Fruit fly (Drosophila melanogaster) whole organism, adult: ENCODE measurements around the gene drm.

Experiments used
- CG11617 ChIP-seq: fragments of 200-800 bp; sonication (Bioruptor generic); optimal IDR thresholded peaks from 2 replicates; lab custom pipeline; 2017; ENCODE audit warnings: mild to moderate bottlenecking, missing biosample characterization, missing genetic modification reagents, missing genetic modification characterization
- CG12768 ChIP-seq: fragments of 200-800 bp; sonication (Bioruptor generic); optimal IDR thresholded peaks from 2 replicates; lab custom pipeline; 2017; ENCODE audit warnings: missing biosample characterization, missing genetic modification characterization, mild to moderate bottlenecking, moderate library complexity, missing genetic modification reagents
- CG14711 ChIP-seq: fragments of 200-800 bp; sonication (Bioruptor generic); optimal IDR thresholded peaks from 2 replicates; lab custom pipeline; 2018; ENCODE audit warnings: missing biosample characterization, mild to moderate bottlenecking, missing genetic modification characterization, moderate library complexity
- CG1620 ChIP-seq: fragments of 200-800 bp; sonication (Bioruptor generic); optimal IDR thresholded peaks from 2 replicates; lab custom pipeline; 2016; ENCODE audit warnings: missing biosample characterization, missing genetic modification characterization
- CG33017 ChIP-seq: fragments of 200-800 bp; sonication (Bioruptor generic); optimal IDR thresholded peaks from 2 replicates; lab custom pipeline; 2018; ENCODE audit warnings: missing biosample characterization, mild to moderate bottlenecking, missing genetic modification characterization, moderate library complexity
- CG5204 ChIP-seq: fragments of 200-800 bp; sonication (Bioruptor generic); optimal IDR thresholded peaks from 2 replicates; lab custom pipeline; 2016; ENCODE audit warnings: missing biosample characterization, missing genetic modification characterization
- CG7045 ChIP-seq: fragments of 200-800 bp; sonication (Bioruptor generic); optimal IDR thresholded peaks from 2 replicates; lab custom pipeline; 2017; ENCODE audit warnings: missing biosample characterization, mild to moderate bottlenecking, missing genetic modification characterization
- CG7101 ChIP-seq: fragments of 200-800 bp; sonication (Bioruptor generic); optimal IDR thresholded peaks from 2 replicates; lab custom pipeline; 2018; ENCODE audit warnings: missing biosample characterization, mild to moderate bottlenecking, missing genetic modification characterization, moderate library complexity
- Clk ChIP-seq: fragments of 200-800 bp; sonication (Bioruptor generic); optimal IDR thresholded peaks from 2 replicates; lab custom pipeline; 2017; ENCODE audit warnings: missing biosample characterization, missing genetic modification characterization
- Crg-1 ChIP-seq: fragments of 200-800 bp; sonication (Bioruptor generic); optimal IDR thresholded peaks from 2 replicates; lab custom pipeline; 2016; ENCODE audit warnings: missing biosample characterization, missing genetic modification characterization
- Hr96 ChIP-seq: fragments of 200-800 bp; sonication (Bioruptor generic); optimal IDR thresholded peaks from 2 replicates; lab custom pipeline; 2016; ENCODE audit warnings: missing biosample characterization, missing genetic modification characterization
- Mnt ChIP-seq: fragments of 200-800 bp; sonication (Bioruptor generic); optimal IDR thresholded peaks from 2 replicates; lab custom pipeline; 2016; ENCODE audit warnings: missing biosample characterization, mild to moderate bottlenecking, missing genetic modification characterization
- bab1 ChIP-seq: fragments of 200-800 bp; sonication (Bioruptor generic); optimal IDR thresholded peaks from 3 replicates; lab custom pipeline; 2019; ENCODE audit warnings: missing biosample characterization, mild to moderate bottlenecking, missing genetic modification characterization, moderate library complexity
- cic ChIP-seq: fragments of 200-800 bp; sonication (Bioruptor generic); optimal IDR thresholded peaks from 2 replicates; lab custom pipeline; 2017; ENCODE audit warnings: missing biosample characterization, mild to moderate bottlenecking, missing genetic modification characterization, moderate library complexity
- cnc ChIP-seq, 2 experiments: fragments of >200 bp; optimal IDR thresholded peaks; 2 replicates each; lab custom pipeline; 2017
- kay ChIP-seq: fragments of 200-800 bp; sonication (Bioruptor generic); peaks from one replicate; lab custom pipeline; 2016; ENCODE audit warnings: missing biosample characterization, missing genetic modification characterization, borderline replicate concordance
- ovo ChIP-seq: fragments of 200-800 bp; sonication (Bioruptor generic); optimal IDR thresholded peaks from 2 replicates; lab custom pipeline; 2016; ENCODE audit warnings: missing biosample characterization, missing genetic modification characterization
- pad ChIP-seq: fragments of 200-800 bp; sonication (Bioruptor generic); optimal IDR thresholded peaks from 3 replicates; lab custom pipeline; 2017; ENCODE audit warnings: missing biosample characterization, missing genetic modification characterization, mild to moderate bottlenecking, moderate library complexity, missing genetic modification reagents
- tj ChIP-seq: fragments of 200-800 bp; sonication (Bioruptor generic); optimal IDR thresholded peaks from 3 replicates; lab custom pipeline; 2017; ENCODE audit warnings: missing biosample characterization, mild to moderate bottlenecking, missing genetic modification characterization, moderate library complexity
- toe ChIP-seq: fragments of 200-800 bp; sonication (Bioruptor generic); optimal IDR thresholded peaks from 2 replicates; lab custom pipeline; 2016; ENCODE audit warnings: missing biosample characterization, missing genetic modification characterization

Gene drm

DNA sequence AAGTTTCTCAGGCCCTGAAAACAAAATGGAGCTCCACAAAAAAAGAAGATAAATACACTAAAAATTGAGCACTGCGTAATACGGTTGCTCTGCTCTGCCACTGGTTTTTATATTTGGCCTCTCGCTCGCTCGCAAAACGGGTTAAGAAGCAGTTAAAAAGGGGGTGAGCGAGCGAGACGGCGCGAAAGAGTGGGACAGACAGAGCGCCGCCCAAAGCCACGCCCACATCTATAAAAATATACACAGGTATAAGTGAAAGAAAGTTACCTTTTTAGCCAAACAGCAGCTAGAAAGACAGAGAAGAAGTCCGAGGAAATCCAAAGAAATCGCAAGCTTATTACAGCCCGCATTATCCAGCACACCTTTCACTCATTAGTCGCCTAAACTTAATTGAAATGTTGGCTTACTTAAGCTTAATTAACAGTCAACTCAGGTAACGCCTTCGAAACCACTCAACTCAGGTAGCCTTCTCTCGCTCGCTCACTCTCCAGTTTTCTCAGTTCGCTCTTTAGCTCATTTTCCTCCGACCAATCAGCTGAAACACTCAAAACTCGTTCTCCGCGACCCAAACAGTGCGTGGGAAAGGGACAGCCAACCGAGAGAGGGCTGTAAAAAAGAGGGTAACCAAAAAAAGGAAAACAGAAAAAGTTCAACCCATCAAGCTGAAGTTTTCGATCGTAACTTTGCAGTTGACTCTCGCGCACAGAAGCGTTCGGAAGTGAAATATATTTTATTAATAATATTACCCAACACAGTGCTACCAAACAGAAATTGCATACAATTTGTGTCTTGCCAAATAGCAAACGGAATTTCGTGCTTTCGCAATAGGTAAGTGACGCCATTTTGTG lies at the start of gene drm:
Gene drm (plus strand): TSS at position 684 of the 848 bp plus-strand sequence.
- TF ChIP-seq Hr96 (no peak), ovo (peak; percentile 40), bab1 (no peak), Mnt (GFP tag; lab: Kevin White, UChicago) (no peak), CG14711 (tag; lab: Kevin White, UChicago) (no peak), toe (no peak), Crg-1 (no peak), CG1620 (GFP tag; lab: Kevin White, UChicago) (no peak), pad (peak; percentile 86), cic (no peak), CG7045 (GFP tag; lab: Kevin White, UChicago) (no peak), CG33017 (tag; lab: Kevin White, UChicago) (no peak)

DNA sequence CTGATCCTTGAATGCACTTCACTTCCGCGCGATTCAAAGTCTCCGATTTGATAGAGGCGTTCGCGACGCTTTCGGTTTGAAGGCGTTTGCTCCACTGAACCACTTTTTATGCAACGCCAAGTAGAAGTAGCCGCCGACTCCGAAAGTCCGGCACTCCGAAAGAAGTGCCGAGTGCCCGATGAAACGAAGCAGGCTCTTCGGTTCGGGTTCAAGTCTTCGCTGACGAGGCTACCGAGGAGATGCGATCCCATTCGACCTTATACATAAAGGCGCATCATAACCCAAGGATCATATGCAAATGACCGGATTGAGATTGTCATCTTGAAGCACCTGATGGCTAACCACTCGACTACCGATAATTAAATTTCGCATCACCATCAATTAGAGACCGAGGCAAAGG lies 48.1 kb upstream of the drm start, which contains the start of gene CG15414:
Gene CG15414 (minus strand): TSS at position 101 of the 400 bp plus-strand sequence.
- TF ChIP-seq CG11617 (GFP tag; lab: Kevin White, UChicago) = no peak
- TF ChIP-seq Crg-1 = no peak
- TF ChIP-seq toe = no peak
- TF ChIP-seq Clk (GFP tag; lab: Kevin White, UChicago) = no peak
- no peak for TF ChIP-seq cic
- TF ChIP-seq bab1 = no peak
- no peak for TF ChIP-seq Mnt (GFP tag; lab: Kevin White, UChicago)
- TF ChIP-seq ovo = no peak
- no peak for TF ChIP-seq Hr96
- TF ChIP-seq pad = no peak
- no peak for TF ChIP-seq CG33017 (tag; lab: Kevin White, UChicago)
- no peak for TF ChIP-seq CG12768 (GFP tag; lab: Kevin White, UChicago)
- TF ChIP-seq CG7101 = no peak
- no peak for TF ChIP-seq kay (GFP tag; lab: Kevin White, UChicago)
- no peak for TF ChIP-seq CG7045 (GFP tag; lab: Kevin White, UChicago)
- TF ChIP-seq cnc (optimal IDR thresholded peaks at IDR 0.05; lab: Kevin White, UChicago) = no peak

DNA sequence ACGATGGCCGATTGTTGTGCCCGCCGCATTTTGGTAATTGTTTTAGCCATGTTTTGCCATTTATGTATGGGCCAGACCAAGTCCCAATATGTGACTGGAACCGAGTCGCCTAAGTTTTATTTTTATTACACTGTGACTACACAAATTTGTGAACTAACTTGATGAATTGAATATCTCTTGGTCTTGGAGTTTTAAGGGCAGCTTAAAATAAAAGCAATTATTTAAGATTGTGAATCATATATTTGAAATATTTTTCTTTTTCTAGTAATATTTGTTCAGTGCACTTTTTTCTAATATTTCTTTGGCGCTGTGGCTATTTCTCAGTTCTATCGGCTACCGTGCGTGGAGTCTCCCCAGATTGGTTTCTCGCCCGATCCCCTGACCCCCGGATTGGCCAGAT lies 45.6 kb upstream of the drm start:
- TF ChIP-seq CG7101 = no peak
- TF ChIP-seq CG1620 (GFP tag; lab: Kevin White, UChicago) = no peak
- no peak for TF ChIP-seq Mnt (GFP tag; lab: Kevin White, UChicago)

DNA sequence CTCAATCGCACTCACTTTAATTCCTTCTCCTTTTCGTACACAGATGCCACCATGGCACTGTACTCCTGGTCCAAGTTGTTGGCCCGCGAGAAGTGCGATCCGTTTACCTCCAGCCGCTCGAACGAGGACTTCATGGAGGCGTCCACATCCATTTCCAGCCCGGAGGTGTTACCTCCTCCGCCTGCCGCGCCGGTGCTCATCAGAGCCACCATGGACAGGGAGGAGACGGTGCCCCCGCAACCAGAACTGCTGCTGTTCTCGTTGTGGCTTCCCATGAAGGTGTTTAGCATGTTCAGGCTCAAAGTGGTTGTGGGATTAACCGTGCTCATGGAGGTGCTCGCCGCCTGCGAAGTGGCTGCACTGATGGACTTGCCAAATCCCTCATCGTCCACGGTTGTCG lies 43.6 kb upstream of the drm start:
- no peak for TF ChIP-seq CG33017 (tag; lab: Kevin White, UChicago)
- no peak for TF ChIP-seq Hr96
- no peak for TF ChIP-seq CG7101
- TF ChIP-seq tj = no peak
- no peak for TF ChIP-seq CG12768 (GFP tag; lab: Kevin White, UChicago)
- TF ChIP-seq ovo = no peak
- TF ChIP-seq Crg-1 = no peak
- no peak for TF ChIP-seq CG1620 (GFP tag; lab: Kevin White, UChicago)
- no peak for TF ChIP-seq toe

DNA sequence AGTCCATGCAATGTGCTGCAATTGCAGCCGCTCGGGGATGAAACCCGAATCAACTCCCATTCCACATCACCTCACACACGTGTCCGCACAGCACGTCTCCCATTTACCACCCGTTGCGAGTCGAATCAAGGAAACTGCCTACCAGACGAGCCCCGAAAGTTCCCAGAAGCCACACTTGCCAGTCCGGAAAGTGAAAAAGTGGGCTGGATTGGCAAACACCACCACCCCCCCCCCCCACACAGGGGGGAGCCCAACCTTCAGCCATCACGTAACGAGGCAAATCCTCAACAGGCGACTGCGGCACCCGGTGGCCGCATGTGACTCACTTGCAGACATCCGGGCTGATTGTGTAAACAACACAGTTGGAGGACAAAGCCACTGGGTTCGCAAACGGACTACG lies 34.2 kb upstream of the drm start:
- peak; percentile 2 for TF ChIP-seq Clk (GFP tag; lab: Kevin White, UChicago)
- no peak for TF ChIP-seq Crg-1

DNA sequence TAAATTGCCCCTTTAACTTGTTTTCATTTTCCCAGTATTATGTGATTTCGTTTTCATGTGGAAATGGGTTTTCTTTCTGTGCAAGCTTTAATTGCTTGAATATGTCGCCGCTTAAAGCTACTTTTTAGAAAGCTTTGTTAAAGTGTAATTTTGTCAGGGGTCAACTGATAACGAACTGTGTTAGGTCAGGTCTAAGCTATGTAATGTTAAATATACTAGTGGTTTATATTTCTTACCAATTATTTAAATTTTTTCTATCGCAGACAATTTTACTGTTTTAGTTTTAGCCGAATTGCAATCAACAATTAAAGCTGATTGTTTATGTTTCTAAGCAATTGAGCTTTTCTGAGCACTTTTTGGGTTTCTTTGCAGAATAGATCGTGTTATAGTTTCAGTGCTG lies 32.7 kb upstream of the drm start:
- TF ChIP-seq kay (GFP tag; lab: Kevin White, UChicago) (peak; percentile 82), CG7101 (no peak), Clk (GFP tag; lab: Kevin White, UChicago) (no peak)

DNA sequence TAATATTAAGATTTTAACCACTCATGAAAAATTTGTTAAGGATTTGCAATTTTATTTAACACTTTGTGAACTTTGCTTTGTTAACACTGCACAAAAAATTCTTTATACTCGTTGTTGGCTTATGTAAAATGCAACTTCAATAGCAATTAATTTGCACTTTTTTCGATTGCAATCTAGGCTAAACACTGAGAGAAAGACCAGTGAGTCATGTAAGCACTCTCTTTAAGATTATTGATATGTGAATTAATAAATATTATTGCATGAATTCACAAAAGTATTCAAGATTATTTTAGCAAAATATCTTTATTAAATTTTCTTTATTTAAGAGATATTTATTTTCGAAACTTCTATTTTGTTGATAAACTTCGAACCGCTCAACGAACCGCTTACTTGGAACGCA lies 32.2 kb upstream of the drm start:
- TF ChIP-seq CG5204 (GFP tag; lab: Kevin White, UChicago) (no peak), cnc (optimal IDR thresholded peaks at IDR 0.05; lab: Kevin White, UChicago) (no peak), CG14711 (tag; lab: Kevin White, UChicago) (peak; percentile 12), CG12768 (GFP tag; lab: Kevin White, UChicago) (no peak), Hr96 (no peak), Clk (GFP tag; lab: Kevin White, UChicago) (no peak), CG7045 (GFP tag; lab: Kevin White, UChicago) (no peak), Crg-1 (no peak), cic (no peak), bab1 (no peak), pad (no peak), ovo (no peak), tj (peak; percentile 69), kay (GFP tag; lab: Kevin White, UChicago) (peak; percentile 32), CG7101 (no peak), CG11617 (GFP tag; lab: Kevin White, UChicago) (no peak), CG1620 (GFP tag; lab: Kevin White, UChicago) (no peak), Mnt (GFP tag; lab: Kevin White, UChicago) (no peak)
